Worm (Caenorhabditis elegans) whole organism, midembryonic: ENCODE results near the gene B0024.3.

ENCODE experiments used
- ref-1 ChIP-seq: fragments of 200-800 bp; sonication (Bioruptor generic); conservative IDR thresholded peaks from 2 replicates; pipeline ENCODE4 v1.3.6; 2022; ENCODE audit warnings: missing genetic modification reagents, missing genetic modification characterization, missing compliant biosample characterization
- ztf-29 ChIP-seq: fragments of 200-800 bp; sonication (Bioruptor generic); IDR thresholded peaks from 2 replicates; pipeline ENCODE4 v1.3.6; 2022; ENCODE audit warnings: missing genetic modification reagents, missing genetic modification characterization, missing compliant biosample characterization

- TF ChIP-seq ref-1 (GFP tag; lab: Robert Waterston, UW) = no peak
- TF ChIP-seq ztf-29 (GFP tag; lab: Robert Waterston, UW) = no peak
Observed at ce11 chrV:10333843-10334242, 46.5 kb downstream of the B0024.3 start.
